Worm (Caenorhabditis elegans) whole organism, L2 larva: ENCODE results near the gene cct-7.

Experiments
- F13H6.1 ChIP-seq: sonication (generic microtip); optimal IDR thresholded peaks from 2 replicates; lab custom pipeline; 2016; ENCODE audit warnings: missing genetic modification characterization, missing compliant biosample characterization
- R02D3.7 ChIP-seq: fragments of 150-350 bp; optimal IDR thresholded peaks from 2 replicates; lab custom pipeline; 2014; ENCODE audit warnings: missing biosample characterization, missing genetic modification characterization
- aly-2 ChIP-seq: fragments of 150-350 bp; optimal IDR thresholded peaks from 2 replicates; lab custom pipeline; 2014; ENCODE audit warnings: missing biosample characterization, missing genetic modification characterization
- ama-1 ChIP-seq: fragments of 150-350 bp; optimal IDR thresholded peaks from 2 replicates; lab custom pipeline; 2018; ENCODE audit warnings: inconsistent platforms
- blmp-1 ChIP-seq: sonication (generic microtip); optimal IDR thresholded peaks from 2 replicates; lab custom pipeline; 2017; ENCODE audit warnings: missing genetic modification characterization, mild to moderate bottlenecking, missing compliant biosample characterization, antibody characterized with exemption, moderate library complexity; ENCODE audit not compliant: insufficient read depth
- ceh-16 ChIP-seq: fragments of 150-350 bp; optimal IDR thresholded peaks from 2 replicates; lab custom pipeline; 2014; ENCODE audit warnings: missing biosample characterization, missing genetic modification characterization
- crh-2 ChIP-seq: sonication (generic microtip); optimal IDR thresholded peaks from 2 replicates; lab custom pipeline; 2017; ENCODE audit warnings: missing biosample characterization, missing genetic modification characterization
- dmd-4 ChIP-seq: sonication (generic microtip); optimal IDR thresholded peaks from 2 replicates; lab custom pipeline; 2017; ENCODE audit warnings: missing biosample characterization, missing genetic modification characterization
- egl-27 ChIP-seq: sonication (generic microtip); optimal IDR thresholded peaks from 3 replicates; lab custom pipeline; 2017; ENCODE audit warnings: missing biosample characterization, missing genetic modification reagents, missing genetic modification characterization
- elt-3 ChIP-seq: sonication (generic microtip); optimal IDR thresholded peaks from 2 replicates; lab custom pipeline; 2017; ENCODE audit warnings: missing biosample characterization, missing genetic modification characterization
- fos-1 ChIP-seq: fragments of 150-350 bp; optimal IDR thresholded peaks from 2 replicates; lab custom pipeline; 2014; ENCODE audit warnings: missing biosample characterization, missing genetic modification characterization
- gmeb-1 ChIP-seq: fragments of 150-350 bp; optimal IDR thresholded peaks from 2 replicates; lab custom pipeline; 2014; ENCODE audit warnings: missing biosample characterization, missing genetic modification characterization
- lin-11 ChIP-seq: fragments of 150-350 bp; sonication (generic microtip); optimal IDR thresholded peaks from 2 replicates; lab custom pipeline; 2014; ENCODE audit warnings: missing biosample characterization, missing genetic modification characterization, inconsistent platforms, mixed read lengths
- lin-39 ChIP-seq: fragments of 150-350 bp; optimal IDR thresholded peaks from 2 replicates; lab custom pipeline; 2014; ENCODE audit warnings: missing biosample characterization, missing genetic modification reagents, missing genetic modification characterization
- mab-5 ChIP-seq: fragments of 150-350 bp; optimal IDR thresholded peaks from 2 replicates; lab custom pipeline; 2014; ENCODE audit warnings: missing biosample characterization, missing genetic modification characterization
- mbf-1 ChIP-seq: sonication (generic microtip); optimal IDR thresholded peaks from 2 replicates; lab custom pipeline; 2017; ENCODE audit warnings: missing biosample characterization, missing genetic modification characterization
- mdl-1 ChIP-seq, 2 experiments: fragments of 150-350 bp in 1 of 2; sonication (generic microtip) in 1 of 2; optimal IDR thresholded peaks; 2 replicates each; lab custom pipeline; 2017; ENCODE audit warnings: missing biosample characterization in 2 of 2, missing genetic modification characterization in 2 of 2
- nhr-10 ChIP-seq: sonication (generic microtip); optimal IDR thresholded peaks from 2 replicates; lab custom pipeline; 2017; ENCODE audit warnings: missing biosample characterization, missing genetic modification characterization
- nhr-12 ChIP-seq: fragments of 150-350 bp; optimal IDR thresholded peaks from 2 replicates; lab custom pipeline; 2014; ENCODE audit warnings: missing biosample characterization, missing genetic modification characterization
- nhr-129 ChIP-seq: fragments of 150-350 bp; optimal IDR thresholded peaks from 2 replicates; lab custom pipeline; 2014; ENCODE audit warnings: missing biosample characterization, missing genetic modification characterization
- nhr-21 ChIP-seq: fragments of 150-350 bp; optimal IDR thresholded peaks from 2 replicates; lab custom pipeline; 2014; ENCODE audit warnings: missing biosample characterization, missing genetic modification characterization
- nhr-23 ChIP-seq: fragments of 150-350 bp; optimal IDR thresholded peaks from 2 replicates; lab custom pipeline; 2014; ENCODE audit warnings: missing biosample characterization, missing genetic modification reagents, missing genetic modification characterization
- nhr-237 ChIP-seq: fragments of 150-350 bp; optimal IDR thresholded peaks from 2 replicates; lab custom pipeline; 2014; ENCODE audit warnings: missing biosample characterization, missing genetic modification characterization
- nhr-25 ChIP-seq: fragments of 150-350 bp; sonication (generic microtip); optimal IDR thresholded peaks from 3 replicates; lab custom pipeline; 2014; ENCODE audit warnings: missing biosample characterization, missing genetic modification characterization
- nhr-6 ChIP-seq: fragments of 150-350 bp; optimal IDR thresholded peaks from 2 replicates; lab custom pipeline; 2014; ENCODE audit warnings: missing biosample characterization, missing genetic modification characterization
- nhr-77 ChIP-seq: fragments of 150-350 bp; optimal IDR thresholded peaks from 2 replicates; lab custom pipeline; 2014; ENCODE audit warnings: missing biosample characterization, missing genetic modification characterization
- peb-1 ChIP-seq: fragments of 150-350 bp; optimal IDR thresholded peaks from 2 replicates; lab custom pipeline; 2014; ENCODE audit warnings: missing biosample characterization, missing genetic modification characterization
- sem-4 ChIP-seq: fragments of 150-350 bp; optimal IDR thresholded peaks from 2 replicates; lab custom pipeline; 2014; ENCODE audit warnings: missing biosample characterization, missing genetic modification reagents, missing genetic modification characterization
- sma-3 ChIP-seq: sonication (generic microtip); optimal IDR thresholded peaks from 2 replicates; lab custom pipeline; 2016; ENCODE audit warnings: missing genetic modification reagents, missing genetic modification characterization, missing compliant biosample characterization
- sma-9 ChIP-seq, 2 experiments: fragments of 150-350 bp in 1 of 2; sonication (generic microtip) in 1 of 2; optimal IDR thresholded peaks; 2 replicates each; lab custom pipeline; 2014 to 2016; ENCODE audit warnings: missing genetic modification characterization in 2 of 2, mild to moderate bottlenecking in 1 of 2, missing biosample characterization in 1 of 2, missing compliant biosample characterization in 1 of 2, missing genetic modification reagents in 1 of 2, moderate library complexity in 1 of 2
- snpc-4 ChIP-seq: fragments of 150-350 bp; optimal IDR thresholded peaks from 2 replicates; lab custom pipeline; 2014; ENCODE audit warnings: missing biosample characterization, missing genetic modification characterization
- unc-39 ChIP-seq: fragments of 150-350 bp; optimal IDR thresholded peaks from 2 replicates; lab custom pipeline; 2014; ENCODE audit warnings: missing biosample characterization, missing genetic modification characterization
- unc-62 ChIP-seq: fragments of 150-350 bp; optimal IDR thresholded peaks from 2 replicates; lab custom pipeline; 2014; ENCODE audit warnings: missing biosample characterization, missing genetic modification reagents, missing genetic modification characterization
- ztf-1 ChIP-seq: fragments of 200-800 bp; sonication (Bioruptor generic); conservative IDR thresholded peaks from 2 replicates; pipeline ENCODE4 v1.3.6; 2022; ENCODE audit warnings: missing genetic modification characterization, missing compliant biosample characterization
- ztf-11 ChIP-seq: sonication (generic microtip); optimal IDR thresholded peaks from 2 replicates; lab custom pipeline; 2017; ENCODE audit warnings: missing biosample characterization, missing genetic modification characterization
- ztf-4 ChIP-seq: fragments of 150-350 bp; optimal IDR thresholded peaks from 2 replicates; lab custom pipeline; 2014; ENCODE audit warnings: missing biosample characterization, missing genetic modification characterization

Gene cct-7

ce11 chrV:1895483-1895882 lies 23.4 kb downstream of the cct-7 start, which contains the start of gene nphp-2:
Gene nphp-2, plus strand, starts transcription at chrV:1895783.
- TF ChIP-seq dmd-4 (tag; lab: Kevin White, UChicago), result no peak
- TF ChIP-seq egl-27 (tag; lab: Kevin White, UChicago), result no peak
- TF ChIP-seq nhr-12 (tag; lab: Kevin White, UChicago), result no peak
- TF ChIP-seq nhr-21 (tag; lab: Kevin White, UChicago), result no peak
- TF ChIP-seq unc-39, result no peak
- TF ChIP-seq nhr-77 (tag; lab: Kevin White, UChicago), result no peak
- TF ChIP-seq aly-2, result no peak

- TF ChIP-seq sem-4 (no peak), nhr-23 (tag; lab: Kevin White, UChicago) (no peak), unc-39 (no peak), snpc-4 (tag; lab: Kevin White, UChicago) (no peak), elt-3 (no peak), ztf-11 (no peak), blmp-1 (tag; lab: Kevin White, UChicago) (no peak), unc-62 (GFP tag; lab: Kevin White, UChicago) (no peak), mdl-1 (tag; optimal IDR thresholded peaks at IDR 0.05; lab: Kevin White, UChicago) (no peak), nhr-10 (tag; lab: Kevin White, UChicago) (no peak), nhr-6 (tag; lab: Kevin White, UChicago) (no peak), mab-5 (no peak), gmeb-1 (tag; lab: Kevin White, UChicago) (no peak)
Measured at ce11 chrV:1907350-1907749, 35.3 kb downstream of the cct-7 start, which contains the start of gene Y32G9A.5. Gene Y32G9A.5, plus strand, starts transcription at chrV:1907650.

ce11 chrV:1908542-1908941 lies 36.5 kb downstream of the cct-7 start, which contains the start of gene srp-3:
Gene srp-3, plus strand, starts transcription at chrV:1908842.
- TF ChIP-seq lin-39 (tag; lab: Kevin White, UChicago) (no peak), unc-39 (no peak), blmp-1 (tag; lab: Kevin White, UChicago) (no peak), sma-3 (GFP tag; lab: Kevin White, UChicago) (no peak), nhr-129 (tag; lab: Kevin White, UChicago) (no peak), crh-2 (tag; lab: Kevin White, UChicago) (no peak), nhr-237 (tag; lab: Kevin White, UChicago) (no peak), nhr-25 (tag; lab: Kevin White, UChicago) (no peak), nhr-21 (tag; lab: Kevin White, UChicago) (no peak), F13H6.1 (tag; lab: Kevin White, UChicago) (no peak), R02D3.7 (tag; lab: Kevin White, UChicago) (no peak), ztf-1 (GFP tag; lab: Robert Waterston, UW) (no peak), ama-1 (lab: Kevin White, UChicago) (no peak), peb-1 (tag; lab: Kevin White, UChicago) (no peak), nhr-6 (tag; lab: Kevin White, UChicago) (no peak)

- no peak for TF ChIP-seq ceh-16
- TF ChIP-seq ztf-4 (tag; lab: Kevin White, UChicago), result no peak
- TF ChIP-seq sem-4, result no peak
- no peak for TF ChIP-seq mbf-1
- TF ChIP-seq fos-1 (tag; lab: Kevin White, UChicago), result no peak
- TF ChIP-seq lin-11 (tag; lab: Kevin White, UChicago), result no peak
- TF ChIP-seq mab-5, result no peak
- TF ChIP-seq dmd-4 (tag; lab: Kevin White, UChicago), result no peak
- no peak for TF ChIP-seq peb-1 (tag; lab: Kevin White, UChicago)
- TF ChIP-seq lin-39 (tag; lab: Kevin White, UChicago), result no peak
- TF ChIP-seq R02D3.7 (tag; lab: Kevin White, UChicago), result no peak
- TF ChIP-seq sma-9 (GFP tag; optimal IDR thresholded peaks at IDR 0.05; lab: Kevin White, UChicago), result no peak
- no peak for TF ChIP-seq sma-9 (tag; optimal IDR thresholded peaks at IDR 0.05; lab: Kevin White, UChicago)
- TF ChIP-seq mdl-1 (tag; optimal IDR thresholded peaks at IDR 0.05; lab: Kevin White, UChicago), result no peak
- TF ChIP-seq snpc-4 (tag; lab: Kevin White, UChicago), result no peak
Measured at ce11 chrV:1911102-1911501, 39.1 kb downstream of the cct-7 start, which contains the start of gene Y32G9A.3. Gene Y32G9A.3, plus strand, starts transcription at chrV:1911402.
